Worm (Caenorhabditis elegans): ENCODE results near the gene vps-15.
A peak's percentile ranks its signal among the peaks of the same experiment; 100 is the strongest.

The vps-15 gene

DNA sequence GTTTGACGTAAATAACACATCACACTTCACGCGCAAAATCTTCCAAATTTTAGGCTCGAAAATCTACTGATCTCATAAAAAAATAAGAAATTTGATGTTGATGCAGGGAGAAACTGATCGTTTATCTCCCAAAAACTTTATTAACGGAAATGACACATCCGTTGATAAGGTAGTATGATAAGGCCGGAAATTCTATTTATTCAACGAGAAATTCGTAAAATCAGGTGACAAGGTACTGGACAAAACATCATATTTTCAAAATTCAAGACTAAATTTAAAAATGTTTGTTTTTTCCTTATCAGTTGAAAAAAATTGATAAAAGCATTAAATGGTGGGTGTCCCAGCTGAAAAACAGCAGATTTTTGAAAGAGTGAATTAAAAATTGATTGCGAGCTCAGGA lies 55.8 kb downstream of the vps-15 start:
- TF ChIP-seq sma-3 (GFP tag; optimal IDR thresholded peaks at IDR 0.05) (no peak), gmeb-1 (tag; optimal IDR thresholded peaks at IDR 0.05) (peak; percentile 11), fos-1 (tag; optimal IDR thresholded peaks at IDR 0.05) (peak; percentile 26)

Measured in whole organism, L2 larva.